Fruit fly (Drosophila melanogaster) whole organism, embryonic: Measurements from ENCODE around the gene Nrx-IV.

Source experiments
- CG10366 ChIP-seq: fragments of 200-800 bp; sonication (Bioruptor generic); IDR thresholded peaks from 2 replicates; pipeline ENCODE4 v1.3.6; 2022; ENCODE audit warnings: missing biosample characterization, missing genetic modification characterization
- CG10543 ChIP-seq: fragments of 200-800 bp; sonication (Bioruptor generic); optimal IDR thresholded peaks from 3 replicates; lab custom pipeline; 2017; ENCODE audit warnings: missing biosample characterization, mild to moderate bottlenecking, missing genetic modification characterization, moderate library complexity
- CG11247 ChIP-seq: fragments of 200-800 bp; sonication (Bioruptor generic); IDR thresholded peaks from 2 replicates; pipeline ENCODE4 v1.3.6; 2022; ENCODE audit warnings: missing biosample characterization, missing genetic modification characterization
- CG12236 ChIP-seq: fragments of 200-800 bp; sonication (Bioruptor generic); optimal IDR thresholded peaks from 2 replicates; lab custom pipeline; 2016; ENCODE audit warnings: missing biosample characterization, missing genetic modification characterization
- CG12659 ChIP-seq: fragments of 200-800 bp; sonication (Bioruptor generic); optimal IDR thresholded peaks from 3 replicates; lab custom pipeline; 2017; ENCODE audit warnings: mild to moderate bottlenecking, missing biosample characterization, missing genetic modification reagents, missing genetic modification characterization
- CG12769 ChIP-seq: fragments of 200-800 bp; sonication (Bioruptor generic); optimal IDR thresholded peaks from 2 replicates; lab custom pipeline; 2019; ENCODE audit warnings: missing biosample characterization, mild to moderate bottlenecking, missing genetic modification characterization, moderate library complexity
- CG14667 ChIP-seq: fragments of 200-800 bp; sonication (Bioruptor generic); IDR thresholded peaks from 2 replicates; pipeline ENCODE4 v1.3.6; 2022; ENCODE audit warnings: missing biosample characterization, missing genetic modification characterization
- CG1602 ChIP-seq: fragments of 200-800 bp; sonication (Bioruptor generic); optimal IDR thresholded peaks from 3 replicates; lab custom pipeline; 2016; ENCODE audit warnings: missing biosample characterization, missing genetic modification characterization
- CG1647 ChIP-seq: fragments of 200-800 bp; sonication (Bioruptor generic); optimal IDR thresholded peaks from 3 replicates; lab custom pipeline; 2016; ENCODE audit warnings: missing biosample characterization, missing genetic modification characterization
- CG17328 ChIP-seq: fragments of 200-800 bp; sonication (Bioruptor generic); IDR thresholded peaks from 2 replicates; pipeline ENCODE4 v1.3.6; 2022; ENCODE audit warnings: missing biosample characterization, missing genetic modification characterization
- CG17568 ChIP-seq: fragments of 200-800 bp; sonication (Bioruptor generic); optimal IDR thresholded peaks from 2 replicates; lab custom pipeline; 2018; ENCODE audit warnings: missing biosample characterization, mild to moderate bottlenecking, missing genetic modification characterization, moderate library complexity
- CG34224 ChIP-seq: fragments of 200-800 bp; sonication (Bioruptor generic); IDR thresholded peaks from 3 replicates; pipeline ENCODE4 v1.3.6; 2022; ENCODE audit warnings: missing biosample characterization, missing genetic modification characterization; ENCODE audit not compliant: partially characterized antibody
- CG4360 ChIP-seq: fragments of 200-800 bp; sonication (Bioruptor generic); IDR thresholded peaks from 2 replicates; pipeline ENCODE4 v1.3.6; 2022; ENCODE audit warnings: missing biosample characterization, missing genetic modification characterization
- CG4424 ChIP-seq: fragments of 200-800 bp; sonication (Bioruptor generic); optimal IDR thresholded peaks from 3 replicates; lab custom pipeline; 2016; ENCODE audit warnings: missing biosample characterization, missing genetic modification characterization
- CG6791 ChIP-seq: fragments of 200-800 bp; sonication (Bioruptor generic); IDR thresholded peaks from 3 replicates; pipeline ENCODE4 v1.3.6; 2022; ENCODE audit warnings: missing biosample characterization, missing genetic modification characterization; ENCODE audit not compliant: partially characterized antibody
- CG8089 ChIP-seq: fragments of 200-800 bp; sonication (Bioruptor generic); optimal IDR thresholded peaks from 3 replicates; lab custom pipeline; 2016; ENCODE audit warnings: missing biosample characterization, missing genetic modification characterization
- Chrac-16 ChIP-seq: fragments of 200-800 bp; sonication (Bioruptor generic); optimal IDR thresholded peaks from 3 replicates; lab custom pipeline; 2016; ENCODE audit warnings: missing biosample characterization, missing genetic modification characterization
- Dad ChIP-seq: fragments of 200-800 bp; sonication (Bioruptor generic); optimal IDR thresholded peaks from 3 replicates; lab custom pipeline; 2016; ENCODE audit warnings: missing biosample characterization, missing genetic modification characterization
- Deaf1 ChIP-seq: fragments of 200-800 bp; optimal IDR thresholded peaks from 3 replicates; lab custom pipeline; 2019; ENCODE audit warnings: missing biosample characterization, mild to moderate bottlenecking, missing genetic modification characterization, moderate library complexity
- Dfd ChIP-seq, 2 experiments: fragments of >200 bp; optimal IDR thresholded peaks; 2 replicates each; lab custom pipeline; 2017; ENCODE audit warnings: missing biosample characterization in 2 of 2, missing genetic modification characterization in 2 of 2
- Doc3 ChIP-seq: fragments of 200-800 bp; sonication (Bioruptor generic); IDR thresholded peaks from 3 replicates; pipeline ENCODE4 v1.3.6; 2022; ENCODE audit warnings: missing biosample characterization, missing genetic modification characterization; ENCODE audit not compliant: partially characterized antibody
- Dp ChIP-seq: fragments of 200-800 bp; sonication (Bioruptor generic); optimal IDR thresholded peaks from 2 replicates; lab custom pipeline; 2018; ENCODE audit warnings: missing biosample characterization, mild to moderate bottlenecking, missing genetic modification characterization, moderate library complexity
- E2f1 ChIP-seq: fragments of 200-800 bp; sonication (Bioruptor generic); IDR thresholded peaks from 2 replicates; pipeline ENCODE4 v1.3.6; 2022; ENCODE audit warnings: missing biosample characterization, missing genetic modification characterization
- HHEX ChIP-seq: fragments of 200-800 bp; sonication (Bioruptor generic); optimal IDR thresholded peaks from 3 replicates; lab custom pipeline; 2017; ENCODE audit warnings: missing biosample characterization, mild to moderate bottlenecking, missing genetic modification characterization, missing genetic modification reagents
- HLH54F ChIP-seq: fragments of 200-800 bp; sonication (Bioruptor generic); optimal IDR thresholded peaks from 3 replicates; lab custom pipeline; 2016; ENCODE audit warnings: missing biosample characterization, missing genetic modification characterization
- Hr39 ChIP-seq: fragments of >200 bp; optimal IDR thresholded peaks from 2 replicates; lab custom pipeline; 2017
- Jarid2 ChIP-seq: fragments of 200-800 bp; sonication (Bioruptor generic); optimal IDR thresholded peaks from 3 replicates; lab custom pipeline; 2017; ENCODE audit warnings: mild to moderate bottlenecking, missing biosample characterization, missing genetic modification reagents, missing genetic modification characterization
- Lpt ChIP-seq: fragments of >200 bp; optimal IDR thresholded peaks from 2 replicates; lab custom pipeline; 2018; ENCODE audit warnings: missing biosample characterization, missing genetic modification characterization
- MESR4 ChIP-seq: fragments of 200-800 bp; sonication (Bioruptor generic); optimal IDR thresholded peaks from 2 replicates; lab custom pipeline; 2018; ENCODE audit warnings: missing biosample characterization, mild to moderate bottlenecking, missing genetic modification characterization, moderate library complexity
- MTF-1 ChIP-seq: fragments of 200-800 bp; sonication (Bioruptor generic); optimal IDR thresholded peaks from 2 replicates; lab custom pipeline; 2018; ENCODE audit warnings: missing biosample characterization, mild to moderate bottlenecking, missing genetic modification characterization, borderline replicate concordance
- Nf-YA ChIP-seq: fragments of 200-800 bp; sonication (Bioruptor generic); IDR thresholded peaks from 2 replicates; pipeline ENCODE4 v1.3.6; 2022; ENCODE audit warnings: missing biosample characterization, missing genetic modification characterization
- Nf-YC ChIP-seq: fragments of 200-800 bp; optimal IDR thresholded peaks from 3 replicates; lab custom pipeline; 2019; ENCODE audit warnings: missing biosample characterization, mild to moderate bottlenecking, missing genetic modification characterization, moderate library complexity
- Oli ChIP-seq: fragments of 200-800 bp; sonication (Bioruptor generic); optimal IDR thresholded peaks from 2 replicates; lab custom pipeline; 2018; ENCODE audit warnings: missing biosample characterization, mild to moderate bottlenecking, missing genetic modification characterization, moderate library complexity
- Ptx1 ChIP-seq: fragments of 200-800 bp; sonication (Bioruptor generic); IDR thresholded peaks from 2 replicates; pipeline ENCODE4 v1.3.6; 2022; ENCODE audit warnings: missing biosample characterization, missing genetic modification characterization
- Ravus ChIP-seq: fragments of 200-800 bp; sonication (Bioruptor generic); IDR thresholded peaks from 2 replicates; pipeline ENCODE4 v1.3.6; 2022; ENCODE audit warnings: missing biosample characterization, missing genetic modification characterization
- Side ChIP-seq: fragments of 200-800 bp; sonication (Bioruptor generic); optimal IDR thresholded peaks from 2 replicates; lab custom pipeline; 2016; ENCODE audit warnings: missing biosample characterization, missing genetic modification characterization
- Tbp ChIP-seq: fragments of >200 bp; optimal IDR thresholded peaks from 2 replicates; lab custom pipeline; 2018; ENCODE audit warnings: missing biosample characterization, missing genetic modification characterization
- YL-1 ChIP-seq: fragments of 200-800 bp; sonication (Bioruptor generic); optimal IDR thresholded peaks from 3 replicates; lab custom pipeline; 2017; ENCODE audit warnings: missing biosample characterization, mild to moderate bottlenecking, missing genetic modification characterization
- cas ChIP-seq: fragments of 200-800 bp; sonication (Bioruptor generic); IDR thresholded peaks from 2 replicates; pipeline ENCODE4 v1.3.6; 2022; ENCODE audit warnings: missing biosample characterization, missing genetic modification characterization
- cato ChIP-seq: fragments of 200-800 bp; sonication (Bioruptor generic); optimal IDR thresholded peaks from 2 replicates; lab custom pipeline; 2016; ENCODE audit warnings: missing biosample characterization, missing genetic modification characterization, borderline replicate concordance
- chm ChIP-seq: fragments of 200-800 bp; sonication (Bioruptor generic); IDR thresholded peaks from 2 replicates; pipeline ENCODE4 v1.3.6; 2022; ENCODE audit warnings: missing biosample characterization, missing genetic modification characterization
- crc ChIP-seq: fragments of 200-800 bp; sonication (Bioruptor generic); optimal IDR thresholded peaks from 2 replicates; lab custom pipeline; 2016; ENCODE audit warnings: missing biosample characterization, missing genetic modification characterization
- dati ChIP-seq: fragments of 200-800 bp; sonication (Bioruptor generic); IDR thresholded peaks from 2 replicates; pipeline ENCODE4 v1.3.6; 2022; ENCODE audit warnings: missing biosample characterization, missing genetic modification characterization
- eve ChIP-seq, 2 experiments: fragments of >200 bp; optimal IDR thresholded peaks; 2 replicates each; lab custom pipeline; 2017; ENCODE audit warnings: missing biosample characterization in 2 of 2, missing genetic modification characterization in 2 of 2
- gem ChIP-seq: fragments of 200-800 bp; sonication (Bioruptor generic); optimal IDR thresholded peaks from 2 replicates; lab custom pipeline; 2019; ENCODE audit warnings: missing biosample characterization, mild to moderate bottlenecking, missing genetic modification characterization, moderate library complexity
- jigr1 ChIP-seq: fragments of 200-800 bp; sonication (Bioruptor generic); IDR thresholded peaks from 3 replicates; pipeline ENCODE4 v1.3.6; 2022; ENCODE audit warnings: missing biosample characterization, missing genetic modification characterization
- nmo ChIP-seq: fragments of 200-800 bp; sonication (Bioruptor generic); optimal IDR thresholded peaks from 2 replicates; lab custom pipeline; 2018; ENCODE audit warnings: missing biosample characterization, mild to moderate bottlenecking, missing genetic modification characterization, moderate library complexity
- peb ChIP-seq: fragments of 200-800 bp; sonication (Bioruptor generic); IDR thresholded peaks from 2 replicates; pipeline ENCODE4 v1.3.6; 2022; ENCODE audit warnings: missing biosample characterization, missing genetic modification characterization
- sd ChIP-seq: fragments of 200-800 bp; sonication (Bioruptor generic); optimal IDR thresholded peaks from 3 replicates; lab custom pipeline; 2018; ENCODE audit warnings: missing biosample characterization, mild to moderate bottlenecking, missing genetic modification characterization, moderate library complexity
- so ChIP-seq: fragments of 200-800 bp; sonication (Bioruptor generic); IDR thresholded peaks from 3 replicates; pipeline ENCODE4 v1.3.6; 2022; ENCODE audit warnings: missing biosample characterization, missing genetic modification characterization
- sqz ChIP-seq: fragments of 200-800 bp; sonication (Bioruptor generic); optimal IDR thresholded peaks from 3 replicates; lab custom pipeline; 2018; ENCODE audit warnings: missing biosample characterization, mild to moderate bottlenecking, missing genetic modification characterization
- ssp ChIP-seq: fragments of 200-800 bp; sonication (Bioruptor generic); IDR thresholded peaks from 2 replicates; pipeline ENCODE4 v1.3.6; 2022; ENCODE audit warnings: missing biosample characterization, missing genetic modification characterization
- vnd ChIP-seq: fragments of 200-800 bp; sonication (Bioruptor generic); IDR thresholded peaks from 3 replicates; pipeline ENCODE4 v1.3.6; 2022; ENCODE audit warnings: missing biosample characterization, missing genetic modification characterization; ENCODE audit not compliant: partially characterized antibody

Nrx-IV gene

dm6 chr3L:12118156-12118555, 28.2 kb upstream of the Nrx-IV start, which contains the start of gene ssp (continued):
- TF ChIP-seq CG17328 (no peak), sqz (GFP tag; lab: Kevin White, UChicago) (no peak), Nf-YA (GFP tag; lab: Robert Waterston, UW) (no peak), Nf-YC (tag; lab: Kevin White, UChicago) (no peak), so (GFP tag; lab: Robert Waterston, UW) (no peak), sd (tag; lab: Kevin White, UChicago) (no peak), CG10543 (GFP tag; lab: Kevin White, UChicago) (no peak), CG10366 (no peak), vnd (GFP tag; lab: Robert Waterston, UW) (peak; percentile 70), cas (GFP tag; lab: Robert Waterston, UW) (no peak), CG6791 (peak; percentile 81), CG1602 (GFP tag; lab: Kevin White, UChicago) (no peak), MESR4 (GFP tag; lab: Kevin White, UChicago) (peak; percentile 82), Ravus (GFP tag; lab: Robert Waterston, UW) (no peak), YL-1 (GFP tag; lab: Kevin White, UChicago) (peak; percentile 28), Dfd (GFP tag; optimal IDR thresholded peaks at IDR 0.05; lab: Kevin White, UChicago) (no peak), CG12769 (no peak), CG17568 (no peak), Chrac-16 (no peak), CG4360 (GFP tag; lab: Robert Waterston, UW) (0 out of 2 replicates have a peak, but pooled peaks have one; percentile 14), Lpt (GFP tag; lab: Kevin White, UChicago) (no peak), Side (GFP tag; lab: Kevin White, UChicago) (no peak), ssp (GFP tag; lab: Robert Waterston, UW) (no peak), jigr1 (GFP tag; lab: Robert Waterston, UW) (no peak), CG1647 (GFP tag; lab: Kevin White, UChicago) (no peak), CG12236 (GFP tag; lab: Kevin White, UChicago) (no peak), gem (no peak), Jarid2 (GFP tag; lab: Kevin White, UChicago) (no peak), CG12659 (peak; percentile 14), HHEX (no peak), Deaf1 (tag; lab: Kevin White, UChicago) (no peak), crc (GFP tag; lab: Kevin White, UChicago) (no peak), E2f1 (GFP tag; lab: Robert Waterston, UW) (no peak), Hr39 (no peak), Dp (GFP tag; lab: Kevin White, UChicago) (peak; percentile 47), Ptx1 (no peak), CG11247 (no peak), CG4424 (GFP tag; lab: Kevin White, UChicago) (no peak), CG14667 (GFP tag; lab: Robert Waterston, UW) (no peak), Oli (no peak), chm (GFP tag; lab: Robert Waterston, UW) (0 out of 2 replicates have a peak, but pooled peaks have one; percentile 7), peb (GFP tag; lab: Robert Waterston, UW) (no peak), nmo (GFP tag; lab: Kevin White, UChicago) (no peak), HLH54F (no peak), Doc3 (GFP tag; lab: Robert Waterston, UW) (peak; percentile 79), CG34224 (peak; percentile 88), dati (GFP tag; lab: Robert Waterston, UW) (no peak), cato (no peak), MTF-1 (GFP tag; lab: Kevin White, UChicago) (no peak), CG8089 (no peak), Tbp (no peak), Dad (GFP tag; lab: Kevin White, UChicago) (no peak), eve (GFP tag; optimal IDR thresholded peaks at IDR 0.05; lab: Kevin White, UChicago) (no peak)
